Fruit fly (Drosophila melanogaster) whole organism, embryonic: ENCODE data around the gene Nubp1.

ENCODE experiments used
- Ada2b ChIP-seq: fragments of 200-800 bp; sonication (Bioruptor generic); IDR thresholded peaks from 2 replicates; pipeline ENCODE4 v1.3.6; 2022; ENCODE audit warnings: missing biosample characterization, missing genetic modification characterization
- B-H2 ChIP-seq: fragments of 200-800 bp; sonication (Bioruptor generic); optimal IDR thresholded peaks from 2 replicates; lab custom pipeline; 2018; ENCODE audit warnings: missing biosample characterization, mild to moderate bottlenecking, missing genetic modification characterization
- CG16815 ChIP-seq: fragments of 200-800 bp; sonication (Bioruptor generic); optimal IDR thresholded peaks from 3 replicates; lab custom pipeline; 2017; ENCODE audit warnings: missing biosample characterization, mild to moderate bottlenecking, missing genetic modification characterization
- CG17385 ChIP-seq: fragments of 200-800 bp; sonication (Bioruptor generic); optimal IDR thresholded peaks from 3 replicates; lab custom pipeline; 2018; ENCODE audit warnings: missing biosample characterization, mild to moderate bottlenecking, missing genetic modification characterization
- CG2120 ChIP-seq: fragments of 200-800 bp; sonication (Bioruptor generic); optimal IDR thresholded peaks from 3 replicates; lab custom pipeline; 2016; ENCODE audit warnings: missing biosample characterization, missing genetic modification characterization
- CG2199 ChIP-seq: fragments of 200-800 bp; sonication (Bioruptor generic); IDR thresholded peaks from 3 replicates; pipeline ENCODE4 v1.3.6; 2022; ENCODE audit warnings: missing biosample characterization, missing genetic modification characterization
- CG33213 ChIP-seq: fragments of 200-800 bp; sonication (Bioruptor generic); optimal IDR thresholded peaks from 3 replicates; lab custom pipeline; 2016; ENCODE audit warnings: missing biosample characterization, missing genetic modification characterization
- CG4854 ChIP-seq: fragments of 200-800 bp; sonication (Bioruptor generic); optimal IDR thresholded peaks from 2 replicates; lab custom pipeline; 2016; ENCODE audit warnings: missing biosample characterization, missing genetic modification characterization, inconsistent platforms
- Ets65A ChIP-seq: fragments of 200-800 bp; sonication (Bioruptor generic); peaks from one replicate; lab custom pipeline; 2016; ENCODE audit warnings: missing biosample characterization, missing genetic modification characterization
- Hr78 ChIP-seq, 2 experiments: fragments of 200-800 bp in 1 of 2; fragments of >200 bp in 1 of 2; sonication (Bioruptor generic) in 1 of 2; optimal IDR thresholded peaks; 2 replicates each; lab custom pipeline; 2017 to 2019; ENCODE audit warnings: missing biosample characterization in 2 of 2, missing genetic modification characterization in 2 of 2, mild to moderate bottlenecking in 1 of 2, moderate library complexity in 1 of 2
- NC2α ChIP-seq: fragments of 200-800 bp; sonication (Bioruptor generic); optimal IDR thresholded peaks from 2 replicates; lab custom pipeline; 2016; ENCODE audit warnings: missing biosample characterization, missing genetic modification characterization
- NK7.1 ChIP-seq: fragments of 200-800 bp; sonication (Bioruptor generic); optimal IDR thresholded peaks from 3 replicates; lab custom pipeline; 2016; ENCODE audit warnings: missing biosample characterization, missing genetic modification characterization
- Vsx1 ChIP-seq: fragments of 200-800 bp; sonication (Bioruptor generic); optimal IDR thresholded peaks from 2 replicates; lab custom pipeline; 2017; ENCODE audit warnings: missing biosample characterization, mild to moderate bottlenecking, missing genetic modification characterization, missing genetic modification reagents
- hbn ChIP-seq: fragments of 200-800 bp; sonication (Bioruptor generic); IDR thresholded peaks from 2 replicates; pipeline ENCODE4 v1.3.6; 2022; ENCODE audit warnings: missing biosample characterization, missing genetic modification characterization; ENCODE audit not compliant: partially characterized antibody

- TF ChIP-seq CG33213 (GFP tag; lab: Kevin White, UChicago) = no peak
- TF ChIP-seq B-H2 (GFP tag; lab: Kevin White, UChicago) = no peak
- no peak for TF ChIP-seq CG16815 (GFP tag; lab: Kevin White, UChicago)
- no peak for TF ChIP-seq CG2120
- TF ChIP-seq Vsx1 (GFP tag; lab: Kevin White, UChicago) = no peak
- no peak for TF ChIP-seq Ada2b (GFP tag; lab: Robert Waterston, UW)
- peak; percentile 11 for TF ChIP-seq CG17385 (GFP tag; lab: Kevin White, UChicago)
- no peak for TF ChIP-seq hbn
- no peak for TF ChIP-seq NK7.1 (GFP tag; lab: Kevin White, UChicago)
- TF ChIP-seq CG2199 = 0 out of 3 replicates have a peak, but pooled peaks have one; percentile 10
- TF ChIP-seq NC2α = no peak
- no peak for TF ChIP-seq Ets65A (GFP tag; lab: Kevin White, UChicago)
- no peak for TF ChIP-seq Hr78 (GFP tag; optimal IDR thresholded peaks at IDR 0.05; lab: Kevin White, UChicago)
- no peak for TF ChIP-seq CG4854 (GFP tag; lab: Kevin White, UChicago)
Measured at dm6 chr2L:16686412-16687043, 45.8 kb upstream of the Nubp1 start.
